Worm (Caenorhabditis elegans) whole organism, mixed stage, embryonic: ENCODE results near the gene C49F8.15.
A peak's percentile ranks its signal among the peaks of the same experiment; 100 is the strongest.

Source experiments
- M03D4.4 ChIP-seq: sonication (generic microtip); optimal IDR thresholded peaks from 2 replicates; lab custom pipeline; 2017; ENCODE audit warnings: mild to moderate bottlenecking, missing genetic modification characterization, missing compliant biosample characterization
- bed-3 ChIP-seq: fragments of 200-800 bp; sonication (Bioruptor generic); optimal IDR thresholded peaks from 3 replicates; lab custom pipeline; 2018; ENCODE audit warnings: mild to moderate bottlenecking, missing genetic modification characterization, moderate library complexity, missing compliant biosample characterization
- ceh-39 ChIP-seq: fragments of 150-350 bp; optimal IDR thresholded peaks from 2 replicates; lab custom pipeline; 2014; ENCODE audit warnings: missing biosample characterization, missing genetic modification characterization
- ceh-43 ChIP-seq: fragments of 200-800 bp; sonication (Bioruptor generic); optimal IDR thresholded peaks from 2 replicates; lab custom pipeline; 2018; ENCODE audit warnings: mild to moderate bottlenecking, missing genetic modification characterization, moderate library complexity, missing compliant biosample characterization
- ceh-83 ChIP-seq: fragments of 200-800 bp; sonication (Bioruptor generic); optimal IDR thresholded peaks from 2 replicates; lab custom pipeline; 2018; ENCODE audit warnings: mild to moderate bottlenecking, missing genetic modification characterization, missing compliant biosample characterization
- ces-1 ChIP-seq: fragments of 150-350 bp; optimal IDR thresholded peaks from 2 replicates; lab custom pipeline; 2014; ENCODE audit warnings: missing biosample characterization, missing genetic modification reagents, missing genetic modification characterization
- cnd-1 ChIP-seq: fragments of 200-800 bp; sonication (Bioruptor generic); optimal IDR thresholded peaks from 2 replicates; lab custom pipeline; 2018; ENCODE audit warnings: mild to moderate bottlenecking, missing genetic modification characterization, missing compliant biosample characterization
- drap-1 ChIP-seq: fragments of 200-800 bp; sonication (Bioruptor generic); optimal IDR thresholded peaks from 3 replicates; lab custom pipeline; 2018; ENCODE audit warnings: mild to moderate bottlenecking, missing genetic modification characterization, missing compliant biosample characterization
- elt-3 ChIP-seq: fragments of 150-350 bp; optimal IDR thresholded peaks from 2 replicates; lab custom pipeline; 2014; ENCODE audit warnings: missing biosample characterization, missing genetic modification characterization
- flh-1 ChIP-seq: fragments of 200-800 bp; sonication (Bioruptor generic); optimal IDR thresholded peaks from 2 replicates; lab custom pipeline; 2018; ENCODE audit warnings: mild to moderate bottlenecking, missing genetic modification characterization, moderate library complexity, missing compliant biosample characterization
- ham-2 ChIP-seq: fragments of 200-800 bp; sonication (Bioruptor generic); optimal IDR thresholded peaks from 2 replicates; lab custom pipeline; 2018; ENCODE audit warnings: mild to moderate bottlenecking, missing genetic modification characterization, missing compliant biosample characterization
- hlh-1 ChIP-seq: fragments of 150-350 bp; optimal IDR thresholded peaks from 2 replicates; lab custom pipeline; 2014; ENCODE audit warnings: missing biosample characterization, missing genetic modification reagents, missing genetic modification characterization
- lin-13 ChIP-seq: fragments of 150-350 bp; optimal IDR thresholded peaks from 2 replicates; lab custom pipeline; 2014; ENCODE audit warnings: missing biosample characterization, missing genetic modification characterization
- lin-32 ChIP-seq: fragments of 200-800 bp; sonication (Bioruptor generic); optimal IDR thresholded peaks from 2 replicates; lab custom pipeline; 2018; ENCODE audit warnings: mild to moderate bottlenecking, missing genetic modification characterization, missing compliant biosample characterization
- lsy-2 ChIP-seq: fragments of 150-350 bp; optimal IDR thresholded peaks from 2 replicates; lab custom pipeline; 2014; ENCODE audit warnings: missing biosample characterization, missing genetic modification characterization
- mab-5 ChIP-seq: fragments of 150-350 bp; optimal IDR thresholded peaks from 2 replicates; lab custom pipeline; 2014; ENCODE audit warnings: missing biosample characterization, missing genetic modification characterization
- mep-1 ChIP-seq: fragments of 150-350 bp; optimal IDR thresholded peaks from 2 replicates; lab custom pipeline; 2017; ENCODE audit warnings: missing biosample characterization, missing genetic modification reagents, missing genetic modification characterization, inconsistent platforms
- mls-2 ChIP-seq: sonication (generic microtip); optimal IDR thresholded peaks from 2 replicates; lab custom pipeline; 2016; ENCODE audit warnings: mild to moderate bottlenecking, missing genetic modification characterization, moderate library complexity, missing compliant biosample characterization
- nhr-12 ChIP-seq: fragments of 150-350 bp; optimal IDR thresholded peaks from 2 replicates; lab custom pipeline; 2014; ENCODE audit warnings: missing biosample characterization, missing genetic modification characterization
- nhr-2 ChIP-seq: fragments of 150-350 bp; optimal IDR thresholded peaks from 2 replicates; lab custom pipeline; 2014; ENCODE audit warnings: missing biosample characterization, missing genetic modification characterization
- nhr-237 ChIP-seq: fragments of 150-350 bp; optimal IDR thresholded peaks from 2 replicates; lab custom pipeline; 2014; ENCODE audit warnings: missing biosample characterization, missing genetic modification characterization
- nhr-28 ChIP-seq: fragments of 150-350 bp; optimal IDR thresholded peaks from 2 replicates; lab custom pipeline; 2014; ENCODE audit warnings: missing biosample characterization, missing genetic modification characterization
- nhr-76 ChIP-seq: sonication (generic microtip); optimal IDR thresholded peaks from 2 replicates; lab custom pipeline; 2017; ENCODE audit warnings: missing biosample characterization, missing genetic modification characterization
- pha-4 ChIP-seq: fragments of 150-350 bp; optimal IDR thresholded peaks from 2 replicates; lab custom pipeline; 2018; ENCODE audit warnings: missing biosample characterization, missing genetic modification reagents, missing genetic modification characterization
- sem-2 ChIP-seq: fragments of 200-800 bp; sonication (Bioruptor generic); optimal IDR thresholded peaks from 2 replicates; lab custom pipeline; 2018; ENCODE audit warnings: mild to moderate bottlenecking, missing genetic modification characterization, missing compliant biosample characterization
- snpc-4 ChIP-seq: fragments of 150-350 bp; optimal IDR thresholded peaks from 2 replicates; lab custom pipeline; 2014; ENCODE audit warnings: missing biosample characterization, missing genetic modification characterization
- sptf-1 ChIP-seq: sonication (generic microtip); optimal IDR thresholded peaks from 2 replicates; lab custom pipeline; 2017; ENCODE audit warnings: mild to moderate bottlenecking, missing genetic modification characterization, moderate library complexity, missing compliant biosample characterization
- tbx-8 ChIP-seq: fragments of 200-800 bp; sonication (Bioruptor generic); optimal IDR thresholded peaks from 2 replicates; lab custom pipeline; 2018; ENCODE audit warnings: mild to moderate bottlenecking, missing genetic modification characterization, moderate library complexity, missing compliant biosample characterization
- unc-120 ChIP-seq: sonication (generic microtip); optimal IDR thresholded peaks from 2 replicates; lab custom pipeline; 2017; ENCODE audit warnings: missing genetic modification characterization, missing compliant biosample characterization; ENCODE audit not compliant: poor library complexity, severe bottlenecking
- unc-39 ChIP-seq: fragments of 150-350 bp; optimal IDR thresholded peaks from 2 replicates; lab custom pipeline; 2014; ENCODE audit warnings: missing biosample characterization, missing genetic modification characterization
- unc-62 ChIP-seq: fragments of 150-350 bp; optimal IDR thresholded peaks from 2 replicates; lab custom pipeline; 2014; ENCODE audit warnings: missing biosample characterization, missing genetic modification reagents, missing genetic modification characterization
- zip-8 ChIP-seq: fragments of 150-350 bp; optimal IDR thresholded peaks from 2 replicates; lab custom pipeline; 2014; ENCODE audit warnings: missing biosample characterization, missing genetic modification characterization
- ztf-11 ChIP-seq: fragments of 150-350 bp; optimal IDR thresholded peaks from 2 replicates; lab custom pipeline; 2014; ENCODE audit warnings: missing biosample characterization, missing genetic modification characterization

Gene C49F8.15

ce11 chrX:13396550-13397023 is 34.2 kb upstream of the C49F8.15 start, which contains the start of gene F02C12.3:
TSS of gene F02C12.3 (plus strand) at chrX:13396973.
- no peak for TF ChIP-seq unc-120 (tag; lab: Kevin White, UChicago)
- TF ChIP-seq lsy-2 (tag; lab: Kevin White, UChicago): peak; percentile 50
- TF ChIP-seq mab-5 (tag; lab: Kevin White, UChicago): peak; percentile 4
- TF ChIP-seq cnd-1 (tag; lab: Kevin White, UChicago): no peak
- no peak for TF ChIP-seq mls-2 (tag; lab: Kevin White, UChicago)
- no peak for TF ChIP-seq unc-62 (GFP tag; lab: Kevin White, UChicago)
- TF ChIP-seq sem-2 (GFP tag; lab: Kevin White, UChicago): no peak
- no peak for TF ChIP-seq flh-1
- TF ChIP-seq ces-1 (GFP tag; lab: Kevin White, UChicago): peak; percentile 67
- TF ChIP-seq ceh-43 (GFP tag; lab: Kevin White, UChicago): no peak
- no peak for TF ChIP-seq ceh-83
- no peak for TF ChIP-seq lin-32 (GFP tag; lab: Kevin White, UChicago)
- TF ChIP-seq pha-4 (tag; lab: Kevin White, UChicago): peak; percentile 79
- TF ChIP-seq mep-1 (tag; lab: Kevin White, UChicago): peak; percentile 65
- no peak for TF ChIP-seq hlh-1 (tag; lab: Kevin White, UChicago)
- no peak for TF ChIP-seq nhr-28
- TF ChIP-seq bed-3: no peak
- TF ChIP-seq M03D4.4 (tag; lab: Kevin White, UChicago): no peak
- no peak for TF ChIP-seq unc-39
- TF ChIP-seq nhr-2 (tag; lab: Kevin White, UChicago): peak; percentile 13
- TF ChIP-seq zip-8 (tag; lab: Kevin White, UChicago): no peak
- TF ChIP-seq nhr-237 (tag; lab: Kevin White, UChicago): peak; percentile 74
- TF ChIP-seq, all 35 proteins: peak for 7

ce11 chrX:13394971-13395370 is 32.6 kb upstream of the C49F8.15 start, which contains the start of gene irld-2:
TSS of gene irld-2 (minus strand) at chrX:13395071.
- TF ChIP-seq pha-4 (tag; lab: Kevin White, UChicago) (no peak), nhr-2 (tag; lab: Kevin White, UChicago) (no peak), ceh-43 (GFP tag; lab: Kevin White, UChicago) (no peak), tbx-8 (GFP tag; lab: Kevin White, UChicago) (no peak), zip-8 (tag; lab: Kevin White, UChicago) (no peak), flh-1 (no peak), nhr-28 (no peak), drap-1 (no peak), ceh-83 (no peak), cnd-1 (tag; lab: Kevin White, UChicago) (no peak), hlh-1 (tag; lab: Kevin White, UChicago) (no peak), ham-2 (GFP tag; lab: Kevin White, UChicago) (no peak), snpc-4 (no peak), ceh-39 (tag; lab: Kevin White, UChicago) (no peak), nhr-237 (tag; lab: Kevin White, UChicago) (no peak), lin-13 (tag; lab: Kevin White, UChicago) (no peak), unc-62 (GFP tag; lab: Kevin White, UChicago) (no peak), nhr-12 (tag; lab: Kevin White, UChicago) (no peak), ztf-11 (tag; lab: Kevin White, UChicago) (no peak), M03D4.4 (tag; lab: Kevin White, UChicago) (no peak)

ce11 chrX:13388829-13389228 is 26.4 kb upstream of the C49F8.15 start:
- TF ChIP-seq ceh-43 (GFP tag; lab: Kevin White, UChicago) (no peak), ceh-83 (no peak)

ce11 chrX:13387497-13387953 is 25.1 kb upstream of the C49F8.15 start, which contains the start of gene C49F8.3:
TSS of gene C49F8.3 (minus strand) at chrX:13387547.
- TF ChIP-seq elt-3 (no peak), nhr-76 (no peak), unc-120 (tag; lab: Kevin White, UChicago) (no peak), snpc-4 (no peak), bed-3 (no peak), sptf-1 (tag; lab: Kevin White, UChicago) (no peak), tbx-8 (GFP tag; lab: Kevin White, UChicago) (no peak), drap-1 (no peak), nhr-12 (tag; lab: Kevin White, UChicago) (no peak), mep-1 (tag; lab: Kevin White, UChicago) (no peak), flh-1 (no peak), unc-39 (no peak), zip-8 (tag; lab: Kevin White, UChicago) (no peak), hlh-1 (tag; lab: Kevin White, UChicago) (no peak), pha-4 (tag; lab: Kevin White, UChicago) (no peak)
